Worm (Caenorhabditis elegans): ENCODE results near the gene K08B5.1.

The K08B5.1 gene

DNA sequence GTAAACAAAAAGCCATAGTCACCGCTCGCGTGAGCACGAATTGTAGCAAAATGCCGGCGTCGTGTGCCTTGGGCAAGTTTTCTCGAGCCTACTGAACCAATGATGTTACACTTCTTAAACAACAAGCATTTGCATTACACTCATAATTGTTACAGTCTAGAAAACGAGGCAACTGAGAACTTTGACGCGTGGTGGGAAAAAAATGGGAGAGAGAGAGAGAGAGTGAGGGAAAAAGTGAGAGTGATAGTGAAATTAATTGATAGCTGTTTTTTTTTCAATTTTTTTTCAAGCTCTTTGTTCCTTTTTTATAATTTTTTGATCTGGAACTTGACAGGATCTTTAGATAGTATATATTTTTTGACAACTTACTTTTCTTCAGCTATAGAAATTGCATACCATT, 23.0 kb upstream of the K08B5.1 start:
- TF ChIP-seq zag-1 (tag; optimal IDR thresholded peaks at IDR 0.05) (no peak), ztf-11 (tag; optimal IDR thresholded peaks at IDR 0.05) (no peak), nhr-25 (tag; optimal IDR thresholded peaks at IDR 0.05) (no peak), mml-1 (tag; optimal IDR thresholded peaks at IDR 0.05) (no peak), ceh-82 (tag; optimal IDR thresholded peaks at IDR 0.05) (no peak), lin-39 (tag; optimal IDR thresholded peaks at IDR 0.05) (no peak), hmg-11 (tag; optimal IDR thresholded peaks at IDR 0.05) (no peak), nhr-67 (tag; optimal IDR thresholded peaks at IDR 0.05) (no peak), skn-1 (tag; optimal IDR thresholded peaks at IDR 0.05) (no peak)

ce11 chrX:16536230-16536940, 21.8 kb upstream of the K08B5.1 start, which contains the start of gene pat-9:
pat-9 (plus strand) TSS chrX:16536890.
- TF ChIP-seq fkh-10 (GFP tag; optimal IDR thresholded peaks at IDR 0.05) (no peak), hmg-11 (tag; optimal IDR thresholded peaks at IDR 0.05) (no peak), nhr-11 (tag; optimal IDR thresholded peaks at IDR 0.05) (no peak), mml-1 (tag; optimal IDR thresholded peaks at IDR 0.05) (no peak), elt-1 (tag; optimal IDR thresholded peaks at IDR 0.05) (no peak), nfya-1 (tag; optimal IDR thresholded peaks at IDR 0.05; ENCODE audit: insufficient read depth) (peak; percentile 3), fkh-2 (tag; optimal IDR thresholded peaks at IDR 0.05) (no peak)

DNA sequence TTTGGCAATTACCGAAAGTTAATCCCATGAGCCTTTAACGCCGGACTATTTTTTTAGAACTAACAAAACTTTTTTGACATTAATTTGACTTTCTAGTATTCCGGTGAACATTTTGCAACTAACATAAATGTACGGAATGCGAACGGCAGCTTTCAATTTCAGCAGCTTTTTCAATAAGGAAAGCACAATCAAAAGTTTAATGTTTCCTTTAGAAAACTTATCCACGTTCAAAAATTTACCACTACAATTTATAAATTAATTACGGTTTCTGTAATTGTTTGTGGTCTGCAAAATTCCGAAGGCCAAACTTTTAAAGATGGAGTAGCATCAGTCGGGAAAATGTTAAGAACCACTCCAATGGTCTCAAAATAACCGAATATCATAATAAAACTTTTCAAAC, 17.9 kb upstream of the K08B5.1 start, which contains the start of gene osm-1:
Gene osm-1, plus strand, starts transcription at position 301 of the 400 bp plus-strand sequence.
- TF ChIP-seq unc-62 (GFP tag; optimal IDR thresholded peaks at IDR 0.05) (no peak), ceh-82 (tag; optimal IDR thresholded peaks at IDR 0.05) (no peak), ceh-28 (tag; optimal IDR thresholded peaks at IDR 0.05) (no peak), nfya-1 (tag; optimal IDR thresholded peaks at IDR 0.05; ENCODE audit: insufficient read depth) (no peak), snpc-4 (tag; optimal IDR thresholded peaks at IDR 0.05) (no peak), egl-27 (tag; optimal IDR thresholded peaks at IDR 0.05) (no peak), unc-39 (tag; optimal IDR thresholded peaks at IDR 0.05) (no peak), fkh-10 (GFP tag; optimal IDR thresholded peaks at IDR 0.05) (no peak), nhr-67 (tag; optimal IDR thresholded peaks at IDR 0.05) (no peak), nhr-76 (tag; optimal IDR thresholded peaks at IDR 0.05) (no peak), lin-15B (tag; optimal IDR thresholded peaks at IDR 0.05) (no peak), ama-1 (optimal IDR thresholded peaks at IDR 0.05) (no peak), nhr-11 (tag; optimal IDR thresholded peaks at IDR 0.05) (no peak), zag-1 (tag; optimal IDR thresholded peaks at IDR 0.05) (no peak), pha-4 (tag; optimal IDR thresholded peaks at IDR 0.05) (no peak), R02D3.7 (tag; optimal IDR thresholded peaks at IDR 0.05) (no peak), nhr-237 (tag; optimal IDR thresholded peaks at IDR 0.05) (no peak)

- no peak for TF ChIP-seq egl-5 (tag; optimal IDR thresholded peaks at IDR 0.05)
- no peak for TF ChIP-seq elt-3 (tag; optimal IDR thresholded peaks at IDR 0.05)
- TF ChIP-seq nhr-67 (tag; optimal IDR thresholded peaks at IDR 0.05) = no peak
- TF ChIP-seq zag-1 (tag; optimal IDR thresholded peaks at IDR 0.05) = no peak
- TF ChIP-seq mml-1 (tag; optimal IDR thresholded peaks at IDR 0.05) = no peak
- TF ChIP-seq fkh-2 (tag; optimal IDR thresholded peaks at IDR 0.05) = no peak
- no peak for TF ChIP-seq nhr-76 (tag; optimal IDR thresholded peaks at IDR 0.05)
- no peak for TF ChIP-seq ceh-9 (tag; optimal IDR thresholded peaks at IDR 0.05)
- no peak for TF ChIP-seq ZK546.5 (tag; optimal IDR thresholded peaks at IDR 0.05)
- TF ChIP-seq nhr-43 (tag; optimal IDR thresholded peaks at IDR 0.05; ENCODE audit: poor library complexity, severe bottlenecking) = no peak
- TF ChIP-seq elt-1 (tag; optimal IDR thresholded peaks at IDR 0.05) = no peak
- TF ChIP-seq tbx-2 (tag; optimal IDR thresholded peaks at IDR 0.05) = no peak
- no peak for TF ChIP-seq eor-1 (tag; optimal IDR thresholded peaks at IDR 0.05)
- no peak for TF ChIP-seq ama-1 (optimal IDR thresholded peaks at IDR 0.05)
- TF ChIP-seq pha-4 (tag; optimal IDR thresholded peaks at IDR 0.05) = no peak
- no peak for TF ChIP-seq skn-1 (tag; optimal IDR thresholded peaks at IDR 0.05)
- TF ChIP-seq nhr-12 (tag; optimal IDR thresholded peaks at IDR 0.05) = no peak
These were observed 14.3 kb upstream of the K08B5.1 start for ce11 chrX:16543887-16544286.

ce11 chrX:16545641-16546040, 12.6 kb upstream of the K08B5.1 start:
- TF ChIP-seq lin-39 (tag; optimal IDR thresholded peaks at IDR 0.05) (no peak), snpc-4 (tag; optimal IDR thresholded peaks at IDR 0.05) (peak; percentile 76), nhr-11 (tag; optimal IDR thresholded peaks at IDR 0.05) (no peak), mdl-1 (tag; optimal IDR thresholded peaks at IDR 0.05) (no peak)

Measured in whole organism, L3 larva.